Worm (Caenorhabditis elegans) whole organism, L3 larva: ENCODE results near the gene wht-8.

Experiments used
- ceh-16 ChIP-seq: sonication (generic microtip); optimal IDR thresholded peaks from 2 replicates; lab custom pipeline; 2017; ENCODE audit warnings: missing biosample characterization, missing genetic modification characterization
- ceh-82 ChIP-seq: fragments of 150-350 bp; optimal IDR thresholded peaks from 2 replicates; lab custom pipeline; 2014; ENCODE audit warnings: missing biosample characterization, missing genetic modification characterization
- egl-27 ChIP-seq: sonication (generic microtip); optimal IDR thresholded peaks from 4 replicates; lab custom pipeline; 2017; ENCODE audit warnings: missing biosample characterization, missing genetic modification reagents, missing genetic modification characterization
- nfya-1 ChIP-seq: sonication (generic microtip); optimal IDR thresholded peaks from 2 replicates; lab custom pipeline; 2017; ENCODE audit warnings: missing genetic modification characterization, mild to moderate bottlenecking, missing compliant biosample characterization, antibody characterized with exemption, moderate library complexity; ENCODE audit not compliant: insufficient read depth
- nhr-237 ChIP-seq: fragments of 150-350 bp; optimal IDR thresholded peaks from 2 replicates; lab custom pipeline; 2014; ENCODE audit warnings: missing biosample characterization, missing genetic modification characterization
- nhr-25 ChIP-seq: sonication (generic microtip); optimal IDR thresholded peaks from 2 replicates; lab custom pipeline; 2017; ENCODE audit warnings: missing biosample characterization, missing genetic modification characterization

DNA sequence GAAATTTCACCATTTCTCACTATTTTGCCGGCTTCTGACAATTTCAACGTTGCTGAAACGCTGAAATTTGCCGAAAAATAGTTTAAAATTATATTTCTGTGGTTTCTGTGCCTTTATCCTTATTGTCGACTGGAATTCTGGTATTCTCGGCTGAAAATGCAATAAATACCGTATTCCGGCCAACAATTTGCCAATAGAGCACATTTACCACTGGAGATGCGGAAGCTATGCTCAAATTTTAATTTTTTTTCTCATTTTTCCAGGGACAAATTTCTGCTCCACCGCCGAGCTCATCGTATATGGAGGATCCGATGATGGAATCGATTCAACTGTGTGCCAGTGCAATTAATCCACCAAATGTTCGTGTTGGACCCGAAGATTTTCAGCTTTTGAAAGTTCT is 28.0 kb downstream of the wht-8 start:
- TF ChIP-seq nhr-25 (tag; lab: Kevin White, UChicago) (no peak), nfya-1 (tag; lab: Kevin White, UChicago) (no peak), egl-27 (tag; lab: Kevin White, UChicago) (no peak), nhr-237 (tag; lab: Kevin White, UChicago) (no peak), ceh-82 (tag; lab: Kevin White, UChicago) (no peak), ceh-16 (no peak)
